Fruit fly (Drosophila melanogaster): Measurements from ENCODE around the gene His3.3A.

Gene His3.3A

dm6 chr2L:5090352-5090751 is 35.5 kb downstream of the His3.3A start:
- TF ChIP-seq CG17801 (GFP tag; optimal IDR thresholded peaks at IDR 0.05; ENCODE audit: partially characterized antibody), result no peak

- TF ChIP-seq CG17801 (GFP tag; optimal IDR thresholded peaks at IDR 0.05; ENCODE audit: partially characterized antibody), result no peak
Observed at dm6 chr2L:5092145-5092544, 37.3 kb downstream of the His3.3A start.

dm6 chr2L:5092597-5092991 is 37.7 kb downstream of the His3.3A start:
- TF ChIP-seq CG17801 (GFP tag; optimal IDR thresholded peaks at IDR 0.05; ENCODE audit: partially characterized antibody), result no peak

dm6 chr2L:5092992-5093695 is 38.3 kb downstream of the His3.3A start, which contains the start of gene Pgant5:
TSS of gene Pgant5 (minus strand) at chr2L:5093592.
- peak; percentile 47 for TF ChIP-seq CG17801 (GFP tag; optimal IDR thresholded peaks at IDR 0.05; ENCODE audit: partially characterized antibody)

- no peak for TF ChIP-seq CG17801 (GFP tag; optimal IDR thresholded peaks at IDR 0.05; ENCODE audit: partially characterized antibody)
Observed at dm6 chr2L:5093772-5094350, 39.0 kb downstream of the His3.3A start, which contains the start of gene CG5828. TSS of gene CG5828 (plus strand) at chr2L:5093976.

dm6 chr2L:5095350-5095962 is 40.6 kb downstream of the His3.3A start:
- TF ChIP-seq CG17801 (GFP tag; optimal IDR thresholded peaks at IDR 0.05; ENCODE audit: partially characterized antibody), result peak; percentile 68

dm6 chr2L:5096222-5096621 is 41.4 kb downstream of the His3.3A start, which contains the start of gene CG4230:
TSS of gene CG4230 (plus strand) at chr2L:5096227.
- peak; percentile 5 for TF ChIP-seq CG17801 (GFP tag; optimal IDR thresholded peaks at IDR 0.05; ENCODE audit: partially characterized antibody)

- no peak for TF ChIP-seq CG17801 (GFP tag; optimal IDR thresholded peaks at IDR 0.05; ENCODE audit: partially characterized antibody)
Observed at dm6 chr2L:5096761-5097160, 41.9 kb downstream of the His3.3A start.

- TF ChIP-seq CG17801 (GFP tag; optimal IDR thresholded peaks at IDR 0.05; ENCODE audit: partially characterized antibody), result no peak
Observed at dm6 chr2L:5099790-5100360, 45.0 kb downstream of the His3.3A start, which contains the start of gene ND-13A. TSS of gene ND-13A (minus strand) at chr2L:5100288.

- TF ChIP-seq CG17801 (GFP tag; optimal IDR thresholded peaks at IDR 0.05; ENCODE audit: partially characterized antibody), result no peak
Observed at dm6 chr2L:5100577-5100976, 45.7 kb downstream of the His3.3A start, which contains the start of gene Msp300. TSS of gene Msp300 (plus strand) at chr2L:5100877.

- TF ChIP-seq CG17801 (GFP tag; optimal IDR thresholded peaks at IDR 0.05; ENCODE audit: partially characterized antibody), result no peak
Observed at dm6 chr2L:5103733-5104132, 48.9 kb downstream of the His3.3A start.

All from ovary, adult (tissue).